Fruit fly (Drosophila melanogaster) whole organism, adult: Measurements from ENCODE around the gene Ptp10D.

ENCODE experiments used
- CG7101 ChIP-seq: fragments of 200-800 bp; sonication (Bioruptor generic); optimal IDR thresholded peaks from 2 replicates; lab custom pipeline; 2018; ENCODE audit warnings: missing biosample characterization, mild to moderate bottlenecking, missing genetic modification characterization, moderate library complexity
- Mnt ChIP-seq: fragments of 200-800 bp; sonication (Bioruptor generic); optimal IDR thresholded peaks from 2 replicates; lab custom pipeline; 2016; ENCODE audit warnings: missing biosample characterization, mild to moderate bottlenecking, missing genetic modification characterization
- cnc ChIP-seq, 2 experiments: fragments of >200 bp; optimal IDR thresholded peaks; 2 replicates each; lab custom pipeline; 2017

DNA sequence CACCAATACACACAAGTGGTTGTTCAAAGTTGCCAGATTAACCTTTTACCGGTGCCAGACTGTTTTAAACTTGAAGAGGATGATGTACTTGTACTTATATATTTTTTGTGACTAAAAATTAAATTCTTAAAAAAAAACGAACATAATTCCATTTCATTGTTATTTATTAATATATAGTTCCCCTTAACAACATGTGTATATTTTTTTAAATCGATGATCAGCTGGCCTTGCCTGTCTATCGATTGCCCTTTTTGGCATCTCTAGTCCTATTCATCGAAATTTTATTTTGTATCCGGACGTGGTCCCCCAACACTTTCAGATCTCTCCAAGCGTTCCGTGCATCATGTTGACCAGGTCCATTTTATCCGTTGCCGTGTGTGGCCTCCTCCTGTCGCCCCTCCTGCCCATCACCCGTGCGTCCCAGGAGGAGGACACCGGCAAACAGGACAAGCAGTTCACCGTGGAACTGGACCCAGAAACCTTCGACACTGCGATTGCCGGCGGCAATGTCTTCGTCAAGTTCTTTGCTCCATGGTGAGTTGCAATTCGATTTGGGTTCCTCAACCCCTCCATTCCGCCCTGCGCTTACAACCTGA lies 95.0 kb downstream of the Ptp10D start, which contains the start of gene prtp:
- TF ChIP-seq CG7101 (tag; lab: Kevin White, UChicago) (no peak), cnc (optimal IDR thresholded peaks at IDR 0.05; lab: Kevin White, UChicago) (no peak), Mnt (peak; percentile 54)
